Fruit fly (Drosophila melanogaster) whole organism, prepupa: ENCODE measurements around the gene CG6178.

Source experiments
- Blimp-1 ChIP-seq: fragments of 200-800 bp; sonication (Bioruptor generic); optimal IDR thresholded peaks from 3 replicates; lab custom pipeline; 2017; ENCODE audit warnings: missing biosample characterization, missing genetic modification characterization, mild to moderate bottlenecking, moderate library complexity, missing genetic modification reagents
- CG3032 ChIP-seq: fragments of 200-800 bp; optimal IDR thresholded peaks from 2 replicates; lab custom pipeline; 2019; ENCODE audit warnings: missing biosample characterization, mild to moderate bottlenecking, missing genetic modification characterization, moderate library complexity
- CG6276 ChIP-seq: fragments of 200-800 bp; sonication (Bioruptor generic); optimal IDR thresholded peaks from 2 replicates; lab custom pipeline; 2017; ENCODE audit warnings: missing biosample characterization, mild to moderate bottlenecking, missing genetic modification characterization
- Eip78C ChIP-seq: fragments of 200-800 bp; sonication (Bioruptor generic); peaks from one replicate; lab custom pipeline; 2016; ENCODE audit warnings: missing biosample characterization, missing genetic modification characterization
- Ets21C ChIP-seq: fragments of 200-800 bp; sonication (Bioruptor generic); optimal IDR thresholded peaks from 3 replicates; lab custom pipeline; 2016; ENCODE audit warnings: missing biosample characterization, missing genetic modification characterization
- Lpt ChIP-seq: fragments of 200-800 bp; sonication (Bioruptor generic); optimal IDR thresholded peaks from 3 replicates; lab custom pipeline; 2016; ENCODE audit warnings: missing biosample characterization, missing genetic modification characterization
- OdsH ChIP-seq: fragments of 200-800 bp; sonication (Bioruptor generic); optimal IDR thresholded peaks from 3 replicates; lab custom pipeline; 2016; ENCODE audit warnings: missing biosample characterization, missing genetic modification characterization
- pdm3 ChIP-seq: fragments of 200-800 bp; sonication (Bioruptor generic); optimal IDR thresholded peaks from 3 replicates; lab custom pipeline; 2016; ENCODE audit warnings: missing biosample characterization, missing genetic modification characterization
- vri ChIP-seq: fragments of 200-800 bp; sonication (Bioruptor generic); optimal IDR thresholded peaks from 3 replicates; lab custom pipeline; 2016; ENCODE audit warnings: missing biosample characterization, mild to moderate bottlenecking, missing genetic modification characterization

- TF ChIP-seq Eip78C (GFP tag; lab: Kevin White, UChicago) (peak; percentile 98), pdm3 (GFP tag; lab: Kevin White, UChicago) (peak; percentile 89), vri (GFP tag; lab: Kevin White, UChicago) (peak; percentile 78), Ets21C (GFP tag; lab: Kevin White, UChicago) (peak; percentile 73), Blimp-1 (GFP tag; lab: Kevin White, UChicago) (peak; percentile 31), CG3032 (tag; lab: Kevin White, UChicago) (peak; percentile 71), Lpt (peak; percentile 88), CG6276 (GFP tag; lab: Kevin White, UChicago) (peak; percentile 90), OdsH (GFP tag; lab: Kevin White, UChicago) (peak; percentile 88)
These were observed 51.3 kb downstream of the CG6178 start for dm6 chr3R:24203426-24203825.
